Worm (Caenorhabditis elegans) whole organism, L3 larva: ENCODE data around the gene Y43F8B.17.

Experiments
- ZK546.5 ChIP-seq: sonication (generic microtip); optimal IDR thresholded peaks from 2 replicates; lab custom pipeline; 2017; ENCODE audit warnings: missing biosample characterization, missing genetic modification characterization
- ama-1 ChIP-seq: fragments of 150-350 bp; optimal IDR thresholded peaks from 2 replicates; lab custom pipeline; 2018
- hmg-11 ChIP-seq: sonication (generic microtip); optimal IDR thresholded peaks from 2 replicates; lab custom pipeline; 2016; ENCODE audit warnings: missing genetic modification characterization, missing compliant biosample characterization
- pqm-1 ChIP-seq: fragments of 150-350 bp; optimal IDR thresholded peaks from 2 replicates; lab custom pipeline; 2017; ENCODE audit warnings: missing biosample characterization, missing genetic modification characterization, inconsistent platforms

DNA sequence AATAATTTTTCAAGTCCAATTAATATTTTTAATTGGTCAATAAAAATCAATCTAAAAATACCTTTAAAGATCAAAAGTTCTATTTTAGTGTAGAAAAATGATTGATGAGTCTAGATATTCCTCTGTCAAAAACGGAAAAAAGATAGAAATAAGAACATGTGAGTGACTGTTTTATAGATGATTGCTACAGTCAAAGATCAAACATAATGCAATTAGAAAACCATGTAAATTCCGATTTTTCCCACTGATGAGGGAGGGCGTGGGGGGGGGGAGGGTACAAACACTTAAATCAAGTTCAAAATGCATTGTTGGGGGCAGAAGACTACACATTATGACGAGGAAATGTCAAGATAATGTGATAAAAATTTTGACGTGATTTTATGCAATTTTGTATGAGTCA is 41.7 kb downstream of the Y43F8B.17 start:
- no peak for TF ChIP-seq ama-1 (lab: Kevin White, UChicago)
- no peak for TF ChIP-seq ZK546.5 (tag; lab: Kevin White, UChicago)
- no peak for TF ChIP-seq pqm-1 (tag; lab: Kevin White, UChicago)
- no peak for TF ChIP-seq hmg-11
